Worm (Caenorhabditis elegans): ENCODE measurements around the gene C18A3.3.

The C18A3.3 gene

DNA sequence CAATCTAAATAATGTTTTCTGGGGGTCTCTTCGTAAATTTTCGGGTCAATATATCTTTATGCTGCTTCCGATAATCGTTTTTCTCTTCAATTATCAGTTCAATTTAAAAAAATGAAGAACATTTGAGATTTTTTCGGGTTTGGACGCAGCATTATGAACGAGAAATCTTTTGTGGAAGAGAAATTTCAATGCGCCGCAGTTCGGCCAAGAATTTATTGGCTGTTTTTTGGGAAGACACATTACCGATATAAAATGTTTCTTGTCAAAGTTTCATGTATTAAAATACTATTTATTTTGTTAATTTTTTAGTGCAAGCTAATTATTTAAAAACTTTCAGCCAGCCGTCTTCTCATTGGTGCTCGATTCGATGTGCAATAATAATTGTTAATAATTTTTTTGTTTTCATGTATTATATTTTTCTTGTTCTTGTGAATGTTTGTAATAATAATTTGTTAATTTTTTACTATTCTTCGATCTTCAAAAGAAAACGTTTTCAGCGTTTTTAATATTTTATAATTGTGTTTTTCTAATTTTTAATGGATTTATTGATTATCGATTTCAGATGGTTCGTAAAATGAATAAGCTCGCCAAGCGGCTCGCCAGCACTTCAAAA lies at the start of gene C18A3.3, which contains the start of gene C18A3.10:
C18A3.3 (plus strand) TSS at position 563 of the 613 bp plus-strand sequence.
C18A3.10 (minus strand) TSS at position 101 of the 613 bp plus-strand sequence.
- TF ChIP-seq ztf-23 (GFP tag; IDR thresholded peaks at IDR 0.05) (no peak), klf-2 (GFP tag; conservative IDR thresholded peaks at IDR 0.05) (no peak), flt-1 (GFP tag; IDR thresholded peaks at IDR 0.05) (no peak), tab-1 (GFP tag; IDR thresholded peaks at IDR 0.05) (no peak), T22C8.4 (GFP tag; IDR thresholded peaks at IDR 0.05) (no peak), cog-1 (tag; optimal IDR thresholded peaks at IDR 0.05) (no peak), med-1 (GFP tag; optimal IDR thresholded peaks at IDR 0.05; ENCODE audit: insufficient read depth) (no peak), ztf-29 (GFP tag; IDR thresholded peaks at IDR 0.05) (no peak), ref-1 (GFP tag; conservative IDR thresholded peaks at IDR 0.05) (no peak)

ce11 chrII:5667540-5667939 lies 48.6 kb upstream of the C18A3.3 start:
- TF ChIP-seq ztf-23 (GFP tag; IDR thresholded peaks at IDR 0.05): no peak
- no peak for TF ChIP-seq cog-1 (tag; optimal IDR thresholded peaks at IDR 0.05)
- no peak for TF ChIP-seq klf-2 (GFP tag; conservative IDR thresholded peaks at IDR 0.05)
- TF ChIP-seq ztf-29 (GFP tag; IDR thresholded peaks at IDR 0.05): no peak
- TF ChIP-seq med-1 (GFP tag; optimal IDR thresholded peaks at IDR 0.05; ENCODE audit: insufficient read depth): no peak
- no peak for TF ChIP-seq tab-1 (GFP tag; IDR thresholded peaks at IDR 0.05)
- TF ChIP-seq flt-1 (GFP tag; IDR thresholded peaks at IDR 0.05): peak; percentile 74; the same call in 1 of the 2 replicates

DNA sequence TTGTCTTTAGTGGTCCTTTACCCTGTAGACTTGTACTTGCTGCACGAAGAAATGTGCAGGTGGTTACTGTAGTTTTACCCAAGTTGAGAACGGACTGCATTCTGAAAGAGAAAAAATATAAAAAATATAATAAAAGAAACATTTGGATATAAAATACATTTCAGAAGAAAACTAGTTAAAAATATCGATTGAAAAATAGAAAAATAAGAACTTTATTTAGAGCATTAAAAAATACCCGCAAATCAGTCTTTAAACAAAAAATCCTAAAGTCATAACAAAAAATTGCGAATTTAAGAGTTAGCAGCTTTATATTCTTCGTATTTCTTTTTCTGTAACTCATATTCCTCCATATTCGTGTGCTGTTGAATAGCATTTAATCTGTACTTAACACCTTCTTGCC lies 47.3 kb upstream of the C18A3.3 start, which contains the start of gene C25H3.7:
C25H3.7 (minus strand) TSS at position 101 of the 400 bp plus-strand sequence.
- TF ChIP-seq ref-1 (GFP tag; conservative IDR thresholded peaks at IDR 0.05) (no peak), tab-1 (GFP tag; IDR thresholded peaks at IDR 0.05) (no peak), klf-2 (GFP tag; conservative IDR thresholded peaks at IDR 0.05) (no peak), flt-1 (GFP tag; IDR thresholded peaks at IDR 0.05) (no peak), ztf-23 (GFP tag; IDR thresholded peaks at IDR 0.05) (no peak)

DNA sequence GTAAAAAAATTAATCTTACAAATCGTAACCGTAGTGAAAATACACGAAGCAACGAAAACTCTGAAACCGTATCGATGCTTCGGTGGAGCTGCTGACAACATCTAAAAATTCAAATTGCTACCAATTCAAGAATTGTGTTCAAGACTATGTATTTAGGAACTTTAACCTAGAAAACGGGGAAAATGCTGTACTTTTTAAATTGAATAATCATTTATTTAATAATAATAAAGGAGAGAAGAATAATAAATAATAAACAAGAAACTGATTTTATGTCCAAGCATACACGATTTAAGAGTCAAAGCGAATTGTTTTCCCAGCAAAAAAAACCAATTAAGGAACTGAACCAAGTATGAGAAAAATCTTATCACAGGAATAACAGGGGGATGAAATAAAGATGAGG lies 46.5 kb upstream of the C18A3.3 start, which contains the start of gene C25H3.17:
C25H3.17 (minus strand) TSS at position 101 of the 400 bp plus-strand sequence.
- TF ChIP-seq ref-1 (GFP tag; conservative IDR thresholded peaks at IDR 0.05) (no peak), flt-1 (GFP tag; IDR thresholded peaks at IDR 0.05) (no peak), ztf-23 (GFP tag; IDR thresholded peaks at IDR 0.05) (no peak), med-1 (GFP tag; optimal IDR thresholded peaks at IDR 0.05; ENCODE audit: insufficient read depth) (no peak), T22C8.4 (GFP tag; IDR thresholded peaks at IDR 0.05) (no peak)

- TF ChIP-seq T22C8.4 (GFP tag; IDR thresholded peaks at IDR 0.05): no peak
- no peak for TF ChIP-seq ref-1 (GFP tag; conservative IDR thresholded peaks at IDR 0.05)
- TF ChIP-seq tab-1 (GFP tag; IDR thresholded peaks at IDR 0.05): no peak
- TF ChIP-seq ztf-23 (GFP tag; IDR thresholded peaks at IDR 0.05): no peak
- TF ChIP-seq ztf-29 (GFP tag; IDR thresholded peaks at IDR 0.05): no peak
- no peak for TF ChIP-seq cog-1 (tag; optimal IDR thresholded peaks at IDR 0.05)
Measured at ce11 chrII:5680703-5681102, 35.4 kb upstream of the C18A3.3 start, which contains the start of gene flp-27. flp-27 (plus strand) TSS chrII:5681003.

- TF ChIP-seq med-1 (GFP tag; optimal IDR thresholded peaks at IDR 0.05; ENCODE audit: insufficient read depth) (no peak), ztf-23 (GFP tag; IDR thresholded peaks at IDR 0.05) (no peak), flt-1 (GFP tag; IDR thresholded peaks at IDR 0.05) (no peak), ref-1 (GFP tag; conservative IDR thresholded peaks at IDR 0.05) (no peak), klf-2 (GFP tag; conservative IDR thresholded peaks at IDR 0.05) (peak; percentile 46; the same call in 1 of the 2 replicates)
Measured at ce11 chrII:5688959-5689358, 27.1 kb upstream of the C18A3.3 start, which contains the start of gene C25H3.11. C25H3.11 (minus strand) TSS chrII:5689040.

ce11 chrII:5691216-5691771 lies 24.8 kb upstream of the C18A3.3 start, which contains the start of the genes ndub-5 and eif-2D:
ndub-5 (minus strand) TSS chrII:5691353.
eif-2D (plus strand) TSS chrII:5691721.
- TF ChIP-seq T22C8.4 (GFP tag; IDR thresholded peaks at IDR 0.05) (no peak), ztf-23 (GFP tag; IDR thresholded peaks at IDR 0.05) (no peak), klf-2 (GFP tag; conservative IDR thresholded peaks at IDR 0.05) (no peak), flt-1 (GFP tag; IDR thresholded peaks at IDR 0.05) (no peak), med-1 (GFP tag; optimal IDR thresholded peaks at IDR 0.05; ENCODE audit: insufficient read depth) (no peak)

ce11 chrII:5693893-5694292 lies 22.2 kb upstream of the C18A3.3 start, which contains the start of gene C25H3.3:
C25H3.3 (plus strand) TSS chrII:5694193.
- TF ChIP-seq ref-1 (GFP tag; conservative IDR thresholded peaks at IDR 0.05) (no peak), med-1 (GFP tag; optimal IDR thresholded peaks at IDR 0.05; ENCODE audit: insufficient read depth) (no peak), ztf-29 (GFP tag; IDR thresholded peaks at IDR 0.05) (no peak), klf-2 (GFP tag; conservative IDR thresholded peaks at IDR 0.05) (no peak), cog-1 (tag; optimal IDR thresholded peaks at IDR 0.05) (no peak), flt-1 (GFP tag; IDR thresholded peaks at IDR 0.05) (no peak), T22C8.4 (GFP tag; IDR thresholded peaks at IDR 0.05) (no peak), tab-1 (GFP tag; IDR thresholded peaks at IDR 0.05) (no peak), ztf-23 (GFP tag; IDR thresholded peaks at IDR 0.05) (no peak)

- TF ChIP-seq med-1 (GFP tag; optimal IDR thresholded peaks at IDR 0.05; ENCODE audit: insufficient read depth): no peak
- no peak for TF ChIP-seq cog-1 (tag; optimal IDR thresholded peaks at IDR 0.05)
- no peak for TF ChIP-seq tab-1 (GFP tag; IDR thresholded peaks at IDR 0.05)
- TF ChIP-seq flt-1 (GFP tag; IDR thresholded peaks at IDR 0.05): no peak
- TF ChIP-seq klf-2 (GFP tag; conservative IDR thresholded peaks at IDR 0.05): no peak
- TF ChIP-seq ztf-29 (GFP tag; IDR thresholded peaks at IDR 0.05): no peak
- TF ChIP-seq ref-1 (GFP tag; conservative IDR thresholded peaks at IDR 0.05): no peak
- TF ChIP-seq T22C8.4 (GFP tag; IDR thresholded peaks at IDR 0.05): no peak
Measured at ce11 chrII:5694798-5695197, 21.3 kb upstream of the C18A3.3 start, which contains the start of gene C25H3.14. C25H3.14 (plus strand) TSS chrII:5695098.

ce11 chrII:5696218-5696617 lies 19.9 kb upstream of the C18A3.3 start:
- TF ChIP-seq T22C8.4 (GFP tag; IDR thresholded peaks at IDR 0.05): no peak
- TF ChIP-seq flt-1 (GFP tag; IDR thresholded peaks at IDR 0.05): no peak

Data from whole organism, midembryonic.